Fruit fly (Drosophila melanogaster) whole organism, pupa: ENCODE measurements around the gene snf.

ENCODE experiments used
- CG13204 ChIP-seq: fragments of 200-800 bp; sonication (Bioruptor generic); optimal IDR thresholded peaks from 2 replicates; lab custom pipeline; 2018; ENCODE audit warnings: missing biosample characterization, mild to moderate bottlenecking, missing genetic modification characterization, moderate library complexity
- CG32121 ChIP-seq: fragments of 200-800 bp; sonication (Bioruptor generic); IDR thresholded peaks from 2 replicates; pipeline ENCODE4 v1.3.6; 2022; ENCODE audit warnings: missing biosample characterization, missing genetic modification characterization
- EcR ChIP-seq: fragments of 200-800 bp; sonication (Bioruptor generic); optimal IDR thresholded peaks from 3 replicates; lab custom pipeline; 2019; ENCODE audit warnings: missing biosample characterization, missing genetic modification characterization, mild to moderate bottlenecking, moderate library complexity, missing genetic modification reagents
- Ets98B ChIP-seq: fragments of 200-800 bp; sonication (Bioruptor generic); IDR thresholded peaks from 2 replicates; pipeline ENCODE4 v1.3.6; 2022; ENCODE audit warnings: missing biosample characterization, missing genetic modification characterization
- rn ChIP-seq: fragments of 200-800 bp; sonication (Bioruptor generic); IDR thresholded peaks from 2 replicates; pipeline ENCODE4 v1.3.6; 2022; ENCODE audit warnings: missing biosample characterization, missing genetic modification characterization

- no peak for TF ChIP-seq CG32121
- TF ChIP-seq CG13204 (GFP tag; lab: Kevin White, UChicago) = no peak
- no peak for TF ChIP-seq EcR (GFP tag; lab: Kevin White, UChicago)
- no peak for TF ChIP-seq Ets98B (GFP tag; lab: Robert Waterston, UW)
- no peak for TF ChIP-seq rn
These were observed 8.1 kb downstream of the snf start, which contains the start of the genes CG15930 and Sas10 for dm6 chrX:5317170-5317569.
